Worm (Caenorhabditis elegans) whole organism, early embryonic: ENCODE data around the gene srz-54.

Source experiments
- B0310.2 ChIP-seq: sonication (generic microtip); optimal IDR thresholded peaks from 2 replicates; lab custom pipeline; 2016; ENCODE audit warnings: mild to moderate bottlenecking, missing genetic modification characterization, missing compliant biosample characterization
- F13C5.2 ChIP-seq: sonication (generic microtip); optimal IDR thresholded peaks from 2 replicates; lab custom pipeline; 2017; ENCODE audit warnings: mild to moderate bottlenecking, missing genetic modification characterization, inconsistent platforms, missing compliant biosample characterization
- aly-1 ChIP-seq: sonication (generic microtip); optimal IDR thresholded peaks from 2 replicates; lab custom pipeline; 2016; ENCODE audit warnings: missing genetic modification characterization, missing compliant biosample characterization
- ama-1 ChIP-seq: fragments of 150-350 bp; optimal IDR thresholded peaks from 2 replicates; lab custom pipeline; 2014
- ceh-13 ChIP-seq: fragments of 200-800 bp; sonication (Bioruptor generic); optimal IDR thresholded peaks from 2 replicates; lab custom pipeline; 2018; ENCODE audit warnings: mild to moderate bottlenecking, missing genetic modification characterization, missing compliant biosample characterization
- ceh-36 ChIP-seq: sonication (generic microtip); optimal IDR thresholded peaks from 2 replicates; lab custom pipeline; 2016; ENCODE audit warnings: missing genetic modification characterization, inconsistent platforms, missing compliant biosample characterization
- ets-7 ChIP-seq: sonication (generic microtip); optimal IDR thresholded peaks from 2 replicates; lab custom pipeline; 2016; ENCODE audit warnings: missing genotype, missing genetic modification characterization, missing compliant biosample characterization
- flt-1 ChIP-seq: fragments of 200-800 bp; sonication (Bioruptor generic); IDR thresholded peaks from 2 replicates; pipeline ENCODE4 v1.3.6; 2022; ENCODE audit warnings: missing genetic modification characterization, missing compliant biosample characterization
- hmbx-1 ChIP-seq: sonication (generic microtip); optimal IDR thresholded peaks from 2 replicates; lab custom pipeline; 2016; ENCODE audit warnings: mild to moderate bottlenecking, missing genetic modification characterization, missing compliant biosample characterization
- hmg-4 ChIP-seq: fragments of 200-800 bp; sonication (Bioruptor generic); optimal IDR thresholded peaks from 2 replicates; lab custom pipeline; 2018; ENCODE audit warnings: mild to moderate bottlenecking, missing genetic modification characterization, missing compliant biosample characterization
- hnd-1 ChIP-seq: sonication (generic microtip); optimal IDR thresholded peaks from 2 replicates; lab custom pipeline; 2016; ENCODE audit warnings: missing genetic modification characterization, missing compliant biosample characterization
- pes-1 ChIP-seq: fragments of 200-800 bp; sonication (Bioruptor generic); IDR thresholded peaks from 2 replicates; pipeline ENCODE4 v1.3.6; 2022; ENCODE audit warnings: missing genetic modification reagents, missing genetic modification characterization, missing compliant biosample characterization
- scrt-1 ChIP-seq: fragments of 200-800 bp; sonication (Bioruptor generic); IDR thresholded peaks from 2 replicates; pipeline ENCODE4 v1.3.6; 2022; ENCODE audit warnings: missing genetic modification characterization, missing compliant biosample characterization
- sea-1 ChIP-seq: fragments of 200-800 bp; sonication (Bioruptor generic); conservative IDR thresholded peaks from 2 replicates; pipeline ENCODE4 v1.3.6; 2022; ENCODE audit warnings: missing genetic modification characterization, missing compliant biosample characterization
- tbx-11 ChIP-seq: fragments of 200-800 bp; sonication (Bioruptor generic); IDR thresholded peaks from 2 replicates; pipeline ENCODE4 v1.3.6; 2022; ENCODE audit warnings: missing genetic modification characterization, missing compliant biosample characterization
- tbx-37 ChIP-seq: fragments of 200-800 bp; sonication (Bioruptor generic); conservative IDR thresholded peaks from 2 replicates; pipeline ENCODE4 v1.3.6; 2022; ENCODE audit warnings: missing genetic modification reagents, missing genetic modification characterization, missing compliant biosample characterization
- tra-4 ChIP-seq: sonication (generic microtip); optimal IDR thresholded peaks from 2 replicates; lab custom pipeline; 2017; ENCODE audit warnings: missing genetic modification characterization, missing compliant biosample characterization

The srz-54 gene

ce11 chrV:16965655-16966054 is 14.8 kb upstream of the srz-54 start, which contains the start of gene efl-1:
Gene efl-1 (minus strand): TSS chrV:16965675.
- TF ChIP-seq F13C5.2 (tag; lab: Kevin White, UChicago) (peak; percentile 67), ceh-13 (no peak), hnd-1 (tag; lab: Kevin White, UChicago) (no peak), tbx-11 (GFP tag; lab: Robert Waterston, UW) (no peak), B0310.2 (tag; lab: Kevin White, UChicago) (no peak)

- TF ChIP-seq ceh-13 (no peak), tbx-37 (no peak), hmbx-1 (tag; lab: Kevin White, UChicago) (no peak), hmg-4 (GFP tag; lab: Kevin White, UChicago) (no peak), pes-1 (no peak), flt-1 (no peak), sea-1 (GFP tag; lab: Robert Waterston, UW) (no peak)
These were observed 13.8 kb upstream of the srz-54 start, which contains the start of gene fbxa-90 for ce11 chrV:16966636-16967035. Gene fbxa-90 (plus strand): TSS chrV:16966814.

- TF ChIP-seq B0310.2 (tag; lab: Kevin White, UChicago), result no peak
- no peak for TF ChIP-seq tbx-11 (GFP tag; lab: Robert Waterston, UW)
- TF ChIP-seq ceh-13, result no peak
- TF ChIP-seq scrt-1, result no peak
These were observed 8.3 kb upstream of the srz-54 start, which contains the start of gene srh-119 for ce11 chrV:16972134-16972533. Gene srh-119 (plus strand): TSS chrV:16972434.

ce11 chrV:16973338-16973737 is 7.1 kb upstream of the srz-54 start:
- no peak for TF ChIP-seq hnd-1 (tag; lab: Kevin White, UChicago)

- no peak for TF ChIP-seq sea-1 (GFP tag; lab: Robert Waterston, UW)
- no peak for TF ChIP-seq ceh-36 (tag; lab: Kevin White, UChicago)
- no peak for TF ChIP-seq tbx-37
- no peak for TF ChIP-seq B0310.2 (tag; lab: Kevin White, UChicago)
- no peak for TF ChIP-seq F13C5.2 (tag; lab: Kevin White, UChicago)
- no peak for TF ChIP-seq ama-1 (lab: Kevin White, UChicago)
- TF ChIP-seq scrt-1, result no peak
- TF ChIP-seq pes-1, result no peak
- TF ChIP-seq hmg-4 (GFP tag; lab: Kevin White, UChicago), result no peak
- no peak for TF ChIP-seq tra-4 (tag; lab: Kevin White, UChicago)
- TF ChIP-seq ceh-13, result no peak
- no peak for TF ChIP-seq flt-1
- TF ChIP-seq hmbx-1 (tag; lab: Kevin White, UChicago), result no peak
- TF ChIP-seq aly-1, result no peak
- TF ChIP-seq tbx-11 (GFP tag; lab: Robert Waterston, UW), result no peak
- TF ChIP-seq hnd-1 (tag; lab: Kevin White, UChicago), result no peak
- TF ChIP-seq ets-7, result no peak
These were observed 5.5 kb upstream of the srz-54 start, which contains the start of gene srx-54 for ce11 chrV:16974919-16975318. Gene srx-54 (plus strand): TSS chrV:16975219.

ce11 chrV:16987035-16987434 is 6.6 kb downstream of the srz-54 start, which contains the start of gene Y102A5C.40:
Gene Y102A5C.40 (minus strand): TSS chrV:16987135.
- no peak for TF ChIP-seq hnd-1 (tag; lab: Kevin White, UChicago)
- TF ChIP-seq ets-7, result no peak
- no peak for TF ChIP-seq ceh-13
- TF ChIP-seq tbx-37, result no peak
- TF ChIP-seq hmg-4 (GFP tag; lab: Kevin White, UChicago), result no peak
- TF ChIP-seq aly-1, result no peak
- TF ChIP-seq F13C5.2 (tag; lab: Kevin White, UChicago), result no peak
- no peak for TF ChIP-seq hmbx-1 (tag; lab: Kevin White, UChicago)
- no peak for TF ChIP-seq ceh-36 (tag; lab: Kevin White, UChicago)

ce11 chrV:16987783-16988182 is 7.3 kb downstream of the srz-54 start:
- TF ChIP-seq aly-1, result no peak
- no peak for TF ChIP-seq hmbx-1 (tag; lab: Kevin White, UChicago)
- TF ChIP-seq B0310.2 (tag; lab: Kevin White, UChicago), result no peak
- no peak for TF ChIP-seq pes-1
- TF ChIP-seq hmg-4 (GFP tag; lab: Kevin White, UChicago), result no peak
- TF ChIP-seq ceh-36 (tag; lab: Kevin White, UChicago), result no peak
- TF ChIP-seq tra-4 (tag; lab: Kevin White, UChicago), result no peak
- no peak for TF ChIP-seq ceh-13
- no peak for TF ChIP-seq sea-1 (GFP tag; lab: Robert Waterston, UW)
- no peak for TF ChIP-seq tbx-37
- no peak for TF ChIP-seq F13C5.2 (tag; lab: Kevin White, UChicago)
- no peak for TF ChIP-seq tbx-11 (GFP tag; lab: Robert Waterston, UW)
- TF ChIP-seq flt-1, result no peak
- TF ChIP-seq ama-1 (lab: Kevin White, UChicago), result no peak
- TF ChIP-seq scrt-1, result no peak
- TF ChIP-seq ets-7, result no peak
- no peak for TF ChIP-seq hnd-1 (tag; lab: Kevin White, UChicago)

ce11 chrV:16988614-16989013 is 8.1 kb downstream of the srz-54 start, which contains the start of gene Y102A5C.27:
Gene Y102A5C.27 (minus strand): TSS chrV:16988714.
- TF ChIP-seq scrt-1, result no peak
- TF ChIP-seq tbx-37, result no peak
- no peak for TF ChIP-seq ceh-36 (tag; lab: Kevin White, UChicago)
- TF ChIP-seq sea-1 (GFP tag; lab: Robert Waterston, UW), result no peak
- no peak for TF ChIP-seq ets-7
- TF ChIP-seq hmbx-1 (tag; lab: Kevin White, UChicago), result no peak
- no peak for TF ChIP-seq flt-1
- no peak for TF ChIP-seq ceh-13
- TF ChIP-seq F13C5.2 (tag; lab: Kevin White, UChicago), result no peak
- no peak for TF ChIP-seq B0310.2 (tag; lab: Kevin White, UChicago)
- no peak for TF ChIP-seq pes-1
- TF ChIP-seq tbx-11 (GFP tag; lab: Robert Waterston, UW), result no peak
- TF ChIP-seq ama-1 (lab: Kevin White, UChicago), result no peak
- no peak for TF ChIP-seq aly-1
- TF ChIP-seq hmg-4 (GFP tag; lab: Kevin White, UChicago), result no peak
- TF ChIP-seq tra-4 (tag; lab: Kevin White, UChicago), result no peak
- TF ChIP-seq hnd-1 (tag; lab: Kevin White, UChicago), result no peak
